Worm (Caenorhabditis elegans): Measurements from ENCODE around the gene dao-6.

DNA sequence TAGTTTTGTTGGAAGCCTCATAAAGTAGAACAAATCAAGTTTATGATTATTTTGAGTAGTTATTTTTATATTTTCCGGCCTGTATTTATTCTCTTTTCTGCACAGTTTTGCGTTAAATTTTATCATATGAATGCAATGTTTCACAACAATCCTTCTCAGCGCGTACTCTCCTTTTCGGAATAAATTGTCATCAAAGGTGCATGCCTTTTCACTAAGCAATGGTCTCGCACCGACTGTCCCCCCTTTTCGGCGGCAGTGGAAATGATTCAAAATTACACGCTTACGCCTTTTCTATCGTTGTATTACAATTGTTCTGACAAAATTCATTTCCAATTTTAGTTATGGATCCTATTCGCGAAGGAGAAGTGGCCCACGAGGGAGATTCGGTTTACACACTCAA is 11.1 kb upstream of the dao-6 start, which contains the start of the genes iff-1 and cdk-1:
- TF ChIP-seq unc-55 (GFP tag; optimal IDR thresholded peaks at IDR 0.05) (peak; percentile 77), ama-1 (optimal IDR thresholded peaks at IDR 0.05) (no peak), ztf-11 (tag; optimal IDR thresholded peaks at IDR 0.05) (no peak), mdl-1 (tag; optimal IDR thresholded peaks at IDR 0.05) (no peak), nhr-11 (tag; optimal IDR thresholded peaks at IDR 0.05) (no peak), skn-1 (tag; optimal IDR thresholded peaks at IDR 0.05) (no peak), blmp-1 (tag; optimal IDR thresholded peaks at IDR 0.05; ENCODE audit: insufficient read depth) (no peak), elt-1 (tag; optimal IDR thresholded peaks at IDR 0.05) (no peak), unc-62 (GFP tag; optimal IDR thresholded peaks at IDR 0.05) (no peak)

Measured in whole organism, L2 larva.